Worm (Caenorhabditis elegans) whole organism, L3 larva: ENCODE measurements around the gene C09G9.1.

Experiments used
- R02D3.7 ChIP-seq: fragments of 150-350 bp; optimal IDR thresholded peaks from 2 replicates; lab custom pipeline; 2014; ENCODE audit warnings: missing biosample characterization, missing genetic modification characterization
- ZK546.5 ChIP-seq: sonication (generic microtip); optimal IDR thresholded peaks from 2 replicates; lab custom pipeline; 2017; ENCODE audit warnings: missing biosample characterization, missing genetic modification characterization
- aly-2 ChIP-seq: fragments of 150-350 bp; optimal IDR thresholded peaks from 2 replicates; lab custom pipeline; 2014; ENCODE audit warnings: missing biosample characterization, missing genetic modification characterization
- ama-1 ChIP-seq: fragments of 150-350 bp; optimal IDR thresholded peaks from 2 replicates; lab custom pipeline; 2018
- ceh-16 ChIP-seq: sonication (generic microtip); optimal IDR thresholded peaks from 2 replicates; lab custom pipeline; 2017; ENCODE audit warnings: missing biosample characterization, missing genetic modification characterization
- ceh-28 ChIP-seq: fragments of 150-350 bp; optimal IDR thresholded peaks from 2 replicates; lab custom pipeline; 2014; ENCODE audit warnings: missing biosample characterization, missing genetic modification reagents, missing genetic modification characterization
- ceh-82 ChIP-seq: fragments of 150-350 bp; optimal IDR thresholded peaks from 2 replicates; lab custom pipeline; 2014; ENCODE audit warnings: missing biosample characterization, missing genetic modification characterization
- ceh-9 ChIP-seq: sonication (generic microtip); optimal IDR thresholded peaks from 2 replicates; lab custom pipeline; 2018; ENCODE audit warnings: missing biosample characterization, missing genetic modification characterization
- daf-12 ChIP-seq: fragments of 150-350 bp; optimal IDR thresholded peaks from 2 replicates; lab custom pipeline; 2014; ENCODE audit warnings: missing biosample characterization, missing genetic modification reagents, missing genetic modification characterization
- egl-27 ChIP-seq: sonication (generic microtip); optimal IDR thresholded peaks from 4 replicates; lab custom pipeline; 2017; ENCODE audit warnings: missing biosample characterization, missing genetic modification reagents, missing genetic modification characterization
- egl-5 ChIP-seq: fragments of 150-350 bp; optimal IDR thresholded peaks from 2 replicates; lab custom pipeline; 2017; ENCODE audit warnings: missing biosample characterization, missing genetic modification reagents, missing genetic modification characterization, inconsistent platforms
- elt-1 ChIP-seq: fragments of 150-350 bp; optimal IDR thresholded peaks from 2 replicates; lab custom pipeline; 2014; ENCODE audit warnings: missing biosample characterization, missing genetic modification characterization
- elt-2 ChIP-seq: sonication (generic microtip); optimal IDR thresholded peaks from 2 replicates; lab custom pipeline; 2016; ENCODE audit warnings: missing genetic modification reagents, mild to moderate bottlenecking, missing genetic modification characterization, missing compliant biosample characterization
- eor-1 ChIP-seq, 2 experiments: fragments of 150-350 bp; optimal IDR thresholded peaks; 2 replicates each; lab custom pipeline; 2014 to 2018; ENCODE audit warnings: missing biosample characterization in 2 of 2, missing genetic modification characterization in 2 of 2
- fkh-10 ChIP-seq: sonication (generic microtip); optimal IDR thresholded peaks from 2 replicates; lab custom pipeline; 2017; ENCODE audit warnings: missing biosample characterization, missing genetic modification reagents, missing genetic modification characterization
- fkh-2 ChIP-seq: fragments of 150-350 bp; optimal IDR thresholded peaks from 2 replicates; lab custom pipeline; 2014; ENCODE audit warnings: missing biosample characterization, missing genetic modification reagents, missing genetic modification characterization
- fos-1 ChIP-seq: fragments of 150-350 bp; optimal IDR thresholded peaks from 2 replicates; lab custom pipeline; 2014; ENCODE audit warnings: missing biosample characterization, missing genetic modification characterization
- hmg-11 ChIP-seq: sonication (generic microtip); optimal IDR thresholded peaks from 2 replicates; lab custom pipeline; 2016; ENCODE audit warnings: missing genetic modification characterization, missing compliant biosample characterization
- jun-1 ChIP-seq: fragments of 150-350 bp; optimal IDR thresholded peaks from 2 replicates; lab custom pipeline; 2014; ENCODE audit warnings: missing biosample characterization, missing genetic modification reagents, missing genetic modification characterization
- lin-15B ChIP-seq: fragments of 150-350 bp; optimal IDR thresholded peaks from 2 replicates; lab custom pipeline; 2014; ENCODE audit warnings: missing biosample characterization, missing genetic modification characterization
- lin-39 ChIP-seq: fragments of 150-350 bp; optimal IDR thresholded peaks from 2 replicates; lab custom pipeline; 2018; ENCODE audit warnings: missing biosample characterization, missing genetic modification reagents, missing genetic modification characterization
- lsy-12 ChIP-seq: sonication (generic microtip); optimal IDR thresholded peaks from 2 replicates; lab custom pipeline; 2016; ENCODE audit warnings: mild to moderate bottlenecking, missing genetic modification characterization, missing compliant biosample characterization
- mdl-1 ChIP-seq: fragments of 150-350 bp; optimal IDR thresholded peaks from 2 replicates; lab custom pipeline; 2014; ENCODE audit warnings: missing biosample characterization, missing genetic modification characterization
- nfya-1 ChIP-seq: sonication (generic microtip); optimal IDR thresholded peaks from 2 replicates; lab custom pipeline; 2017; ENCODE audit warnings: missing genetic modification characterization, mild to moderate bottlenecking, missing compliant biosample characterization, antibody characterized with exemption, moderate library complexity; ENCODE audit not compliant: insufficient read depth
- nhr-11 ChIP-seq: fragments of 150-350 bp; optimal IDR thresholded peaks from 2 replicates; lab custom pipeline; 2014; ENCODE audit warnings: missing biosample characterization, missing genetic modification characterization
- nhr-23 ChIP-seq: fragments of 150-350 bp; optimal IDR thresholded peaks from 2 replicates; lab custom pipeline; 2014; ENCODE audit warnings: missing biosample characterization, missing genetic modification reagents, missing genetic modification characterization
- nhr-237 ChIP-seq: fragments of 150-350 bp; optimal IDR thresholded peaks from 2 replicates; lab custom pipeline; 2014; ENCODE audit warnings: missing biosample characterization, missing genetic modification characterization
- nhr-25 ChIP-seq: sonication (generic microtip); optimal IDR thresholded peaks from 2 replicates; lab custom pipeline; 2017; ENCODE audit warnings: missing biosample characterization, missing genetic modification characterization
- nhr-28 ChIP-seq: fragments of 150-350 bp; optimal IDR thresholded peaks from 2 replicates; lab custom pipeline; 2014; ENCODE audit warnings: missing biosample characterization, missing genetic modification characterization
- nhr-43 ChIP-seq: sonication (generic microtip); optimal IDR thresholded peaks from 2 replicates; lab custom pipeline; 2016; ENCODE audit warnings: mild to moderate bottlenecking, missing genetic modification characterization, missing compliant biosample characterization; ENCODE audit not compliant: poor library complexity, severe bottlenecking
- nhr-76 ChIP-seq: fragments of 150-350 bp; sonication (generic microtip); optimal IDR thresholded peaks from 5 replicates; lab custom pipeline; 2014; ENCODE audit warnings: missing biosample characterization, missing genetic modification characterization
- nhr-77 ChIP-seq: fragments of 150-350 bp; optimal IDR thresholded peaks from 2 replicates; lab custom pipeline; 2014; ENCODE audit warnings: missing biosample characterization, missing genetic modification characterization
- pha-4 ChIP-seq: fragments of 150-350 bp; optimal IDR thresholded peaks from 2 replicates; lab custom pipeline; 2014; ENCODE audit warnings: missing biosample characterization, missing genetic modification reagents, missing genetic modification characterization
- pqm-1 ChIP-seq: fragments of 150-350 bp; optimal IDR thresholded peaks from 2 replicates; lab custom pipeline; 2017; ENCODE audit warnings: missing biosample characterization, missing genetic modification characterization, inconsistent platforms
- sea-2 ChIP-seq: fragments of 150-350 bp; sonication (generic microtip); optimal IDR thresholded peaks from 4 replicates; lab custom pipeline; 2014; ENCODE audit warnings: missing biosample characterization, missing genetic modification reagents, missing genetic modification characterization
- skn-1 ChIP-seq: fragments of 150-350 bp; optimal IDR thresholded peaks from 2 replicates; lab custom pipeline; 2014; ENCODE audit warnings: missing biosample characterization, missing genetic modification characterization
- snpc-4 ChIP-seq: fragments of 150-350 bp; optimal IDR thresholded peaks from 2 replicates; lab custom pipeline; 2014; ENCODE audit warnings: missing biosample characterization, missing genetic modification characterization
- tbx-2 ChIP-seq: sonication (generic microtip); optimal IDR thresholded peaks from 2 replicates; lab custom pipeline; 2016; ENCODE audit warnings: mild to moderate bottlenecking, missing genetic modification characterization, missing compliant biosample characterization
- unc-62 ChIP-seq: fragments of 150-350 bp; sonication (generic microtip); optimal IDR thresholded peaks from 4 replicates; lab custom pipeline; 2014; ENCODE audit warnings: missing biosample characterization, missing genetic modification reagents, missing genetic modification characterization
- ztf-11 ChIP-seq: fragments of 150-350 bp; optimal IDR thresholded peaks from 2 replicates; lab custom pipeline; 2014; ENCODE audit warnings: missing biosample characterization, missing genetic modification characterization
- ztf-4 ChIP-seq: fragments of 150-350 bp; optimal IDR thresholded peaks from 2 replicates; lab custom pipeline; 2014; ENCODE audit warnings: missing biosample characterization, missing genetic modification characterization

C09G9.1 gene

DNA sequence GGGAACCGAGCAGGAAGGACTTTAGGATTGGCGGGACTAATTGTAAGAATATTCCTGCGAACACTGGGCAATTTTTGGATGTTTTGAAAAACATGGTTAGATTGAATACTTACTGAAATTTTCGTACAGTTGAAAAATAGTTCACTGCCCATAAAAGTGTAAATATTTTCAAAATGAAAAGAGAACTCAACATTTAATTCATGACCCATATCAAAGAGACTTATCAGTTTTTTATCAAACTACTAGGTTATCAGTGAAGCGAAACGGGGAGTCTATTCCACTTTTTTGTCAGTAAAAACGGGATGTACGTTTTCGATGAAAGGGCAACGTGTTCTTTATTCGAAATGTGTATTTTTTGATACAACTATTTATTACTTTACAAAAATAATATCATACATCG, 19.4 kb downstream of the C09G9.1 start:
- TF ChIP-seq pqm-1 (tag; lab: Kevin White, UChicago), result peak; percentile 55
- TF ChIP-seq eor-1 (tag; optimal IDR thresholded peaks at IDR 0.05; lab: Kevin White, UChicago), result no peak
- peak; percentile 81 for TF ChIP-seq elt-2 (tag; lab: Kevin White, UChicago)
- TF ChIP-seq nhr-76, result no peak
- TF ChIP-seq ceh-82 (tag; lab: Kevin White, UChicago), result no peak
- no peak for TF ChIP-seq ama-1 (lab: Kevin White, UChicago)
- no peak for TF ChIP-seq elt-1 (tag; lab: Kevin White, UChicago)
- TF ChIP-seq ceh-16 (tag; lab: Kevin White, UChicago), result no peak
- peak; percentile 4 for TF ChIP-seq jun-1
- TF ChIP-seq fkh-2, result no peak
- no peak for TF ChIP-seq nhr-28 (tag; lab: Kevin White, UChicago)
- no peak for TF ChIP-seq nfya-1 (tag; lab: Kevin White, UChicago)
- TF ChIP-seq daf-12 (tag; lab: Kevin White, UChicago), result no peak
- no peak for TF ChIP-seq R02D3.7 (tag; lab: Kevin White, UChicago)
- no peak for TF ChIP-seq hmg-11 (tag; lab: Kevin White, UChicago)
- TF ChIP-seq pha-4, result peak; percentile 23
- TF ChIP-seq fos-1, result no peak
- no peak for TF ChIP-seq unc-62 (GFP tag; lab: Kevin White, UChicago)
- no peak for TF ChIP-seq aly-2 (tag; lab: Kevin White, UChicago)
- TF ChIP-seq nhr-77 (tag; lab: Kevin White, UChicago), result no peak
- no peak for TF ChIP-seq fkh-10 (GFP tag; lab: Kevin White, UChicago)
- TF ChIP-seq egl-27 (tag; lab: Kevin White, UChicago), result no peak
- TF ChIP-seq snpc-4 (tag; lab: Kevin White, UChicago), result no peak

- no peak for TF ChIP-seq daf-12 (tag; lab: Kevin White, UChicago)
- no peak for TF ChIP-seq ama-1 (lab: Kevin White, UChicago)
- TF ChIP-seq elt-2 (tag; lab: Kevin White, UChicago), result no peak
- TF ChIP-seq ZK546.5 (tag; lab: Kevin White, UChicago), result no peak
- no peak for TF ChIP-seq sea-2
- TF ChIP-seq, all 47 proteins: peak for 0
Observed at ce11 chrIV:8844457-8844856, 20.8 kb downstream of the C09G9.1 start, which contains the start of gene T11B7.2. Gene T11B7.2 (minus strand): TSS chrIV:8844557.

DNA sequence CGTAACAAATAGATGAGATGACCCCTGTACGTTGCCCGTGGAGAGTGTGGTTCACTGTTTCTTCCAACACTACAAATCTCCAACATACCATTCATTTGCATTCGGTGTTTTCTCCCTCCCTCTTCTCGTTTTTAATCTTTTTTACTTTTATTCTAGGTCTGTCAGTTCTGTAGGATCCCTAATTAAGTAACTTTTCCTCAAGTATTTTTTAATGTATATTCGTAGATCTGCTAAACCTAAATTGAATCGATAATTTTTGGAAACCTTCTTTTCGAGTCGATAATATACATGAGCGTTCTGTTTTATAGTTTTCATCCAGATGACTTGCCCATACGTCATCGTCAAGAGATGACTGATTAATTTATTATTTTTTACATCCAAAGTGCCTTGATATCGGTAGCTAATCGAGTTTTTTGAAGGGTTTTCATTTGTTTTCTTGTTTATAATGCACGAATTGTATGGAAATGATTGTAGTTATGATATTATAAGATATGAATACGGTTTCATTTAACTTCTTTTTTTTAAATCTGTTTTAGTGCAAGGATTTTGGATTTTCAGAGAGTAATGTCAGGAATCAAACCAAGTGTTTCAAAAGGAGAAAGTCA, 25.0 kb downstream of the C09G9.1 start, which contains the start of the genes T28C6.11 and T11B7.1:
Gene T28C6.11, minus strand, starts transcription at position 101 of the 605 bp plus-strand sequence.
Gene T11B7.1, plus strand, starts transcription at position 555 of the 605 bp plus-strand sequence.
- no peak for TF ChIP-seq jun-1
- no peak for TF ChIP-seq ceh-9 (tag; lab: Kevin White, UChicago)
- TF ChIP-seq pqm-1 (tag; lab: Kevin White, UChicago), result no peak
- TF ChIP-seq egl-27 (tag; lab: Kevin White, UChicago), result no peak
- TF ChIP-seq lin-15B (tag; lab: Kevin White, UChicago), result no peak
- TF ChIP-seq daf-12 (tag; lab: Kevin White, UChicago), result no peak
- no peak for TF ChIP-seq nhr-11 (tag; lab: Kevin White, UChicago)
- no peak for TF ChIP-seq elt-2 (tag; lab: Kevin White, UChicago)
- no peak for TF ChIP-seq lsy-12 (tag; lab: Kevin White, UChicago)
- TF ChIP-seq unc-62 (GFP tag; lab: Kevin White, UChicago), result no peak
- no peak for TF ChIP-seq sea-2
- no peak for TF ChIP-seq tbx-2

DNA sequence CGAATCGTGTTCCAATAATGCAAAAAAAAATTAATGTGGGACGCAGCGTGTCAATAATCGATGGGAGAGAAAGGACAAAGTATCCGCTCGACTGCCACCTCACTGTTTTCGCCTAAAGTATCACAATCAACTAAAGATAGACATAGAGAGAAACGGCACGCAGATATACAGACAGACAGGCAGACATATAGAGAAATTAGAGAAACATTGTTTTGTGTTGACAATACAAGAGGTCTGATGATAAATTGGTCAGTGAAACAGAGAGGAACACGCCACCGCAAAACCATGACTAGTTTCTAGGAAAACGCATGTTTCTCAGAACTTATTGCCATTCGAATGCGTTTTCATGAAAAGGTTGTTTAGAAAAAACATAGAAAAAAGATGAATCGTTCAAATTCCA, 34.7 kb downstream of the C09G9.1 start, which contains the start of gene T28C6.8:
Gene T28C6.8, minus strand, starts transcription at position 137 of the 400 bp plus-strand sequence.
- no peak for TF ChIP-seq eor-1 (tag; optimal IDR thresholded peaks at IDR 0.05; lab: Kevin White, UChicago)
- peak; percentile 21 for TF ChIP-seq nhr-23 (tag; lab: Kevin White, UChicago)
- TF ChIP-seq egl-5 (tag; lab: Kevin White, UChicago), result no peak
- TF ChIP-seq nhr-76, result no peak
- peak; percentile 1 for TF ChIP-seq lin-15B (tag; lab: Kevin White, UChicago)
- TF ChIP-seq daf-12 (tag; lab: Kevin White, UChicago), result no peak
- TF ChIP-seq skn-1 (tag; lab: Kevin White, UChicago), result no peak
- TF ChIP-seq fkh-2, result no peak
- no peak for TF ChIP-seq jun-1
- no peak for TF ChIP-seq mdl-1 (tag; lab: Kevin White, UChicago)
- no peak for TF ChIP-seq egl-27 (tag; lab: Kevin White, UChicago)
- TF ChIP-seq tbx-2, result no peak
- TF ChIP-seq nhr-11 (tag; lab: Kevin White, UChicago), result no peak
- TF ChIP-seq ztf-11, result no peak
- TF ChIP-seq hmg-11 (tag; lab: Kevin White, UChicago), result no peak
- no peak for TF ChIP-seq nhr-77 (tag; lab: Kevin White, UChicago)
- peak; percentile 89 for TF ChIP-seq pha-4
- TF ChIP-seq R02D3.7 (tag; lab: Kevin White, UChicago), result peak; percentile 7
- TF ChIP-seq nhr-237, result no peak
- no peak for TF ChIP-seq sea-2
- TF ChIP-seq ceh-16 (tag; lab: Kevin White, UChicago), result no peak
- no peak for TF ChIP-seq ztf-4
- no peak for TF ChIP-seq ZK546.5 (tag; lab: Kevin White, UChicago)
- peak; percentile 88 for TF ChIP-seq pqm-1 (tag; lab: Kevin White, UChicago)
- peak; percentile 45 for TF ChIP-seq elt-2 (tag; lab: Kevin White, UChicago)
- TF ChIP-seq nhr-25, result peak; percentile 66
- TF ChIP-seq aly-2 (tag; lab: Kevin White, UChicago), result no peak
- TF ChIP-seq lin-39 (tag; lab: Kevin White, UChicago), result no peak
- peak; percentile 38 for TF ChIP-seq ceh-28
- TF ChIP-seq ceh-82 (tag; lab: Kevin White, UChicago), result no peak
- no peak for TF ChIP-seq unc-62 (GFP tag; lab: Kevin White, UChicago)
- no peak for TF ChIP-seq nhr-43
- TF ChIP-seq elt-1 (tag; lab: Kevin White, UChicago), result no peak
- no peak for TF ChIP-seq snpc-4 (tag; lab: Kevin White, UChicago)
